Worm (Caenorhabditis elegans) whole organism, early embryonic: ENCODE data around the gene F22H10.2.

Experiments used
- B0310.2 ChIP-seq: sonication (generic microtip); optimal IDR thresholded peaks from 2 replicates; lab custom pipeline; 2016; ENCODE audit warnings: mild to moderate bottlenecking, missing genetic modification characterization, missing compliant biosample characterization
- aly-1 ChIP-seq: sonication (generic microtip); optimal IDR thresholded peaks from 2 replicates; lab custom pipeline; 2016; ENCODE audit warnings: missing genetic modification characterization, missing compliant biosample characterization
- ama-1 ChIP-seq: fragments of 150-350 bp; optimal IDR thresholded peaks from 2 replicates; lab custom pipeline; 2014
- ceh-36 ChIP-seq: sonication (generic microtip); optimal IDR thresholded peaks from 2 replicates; lab custom pipeline; 2016; ENCODE audit warnings: missing genetic modification characterization, inconsistent platforms, missing compliant biosample characterization
- ets-7 ChIP-seq: sonication (generic microtip); optimal IDR thresholded peaks from 2 replicates; lab custom pipeline; 2016; ENCODE audit warnings: missing genotype, missing genetic modification characterization, missing compliant biosample characterization
- flt-1 ChIP-seq: fragments of 200-800 bp; sonication (Bioruptor generic); IDR thresholded peaks from 2 replicates; pipeline ENCODE4 v1.3.6; 2022; ENCODE audit warnings: missing genetic modification characterization, missing compliant biosample characterization
- hmbx-1 ChIP-seq: sonication (generic microtip); optimal IDR thresholded peaks from 2 replicates; lab custom pipeline; 2016; ENCODE audit warnings: mild to moderate bottlenecking, missing genetic modification characterization, missing compliant biosample characterization
- scrt-1 ChIP-seq: fragments of 200-800 bp; sonication (Bioruptor generic); IDR thresholded peaks from 2 replicates; pipeline ENCODE4 v1.3.6; 2022; ENCODE audit warnings: missing genetic modification characterization, missing compliant biosample characterization
- sea-1 ChIP-seq: fragments of 200-800 bp; sonication (Bioruptor generic); conservative IDR thresholded peaks from 2 replicates; pipeline ENCODE4 v1.3.6; 2022; ENCODE audit warnings: missing genetic modification characterization, missing compliant biosample characterization
- tbx-11 ChIP-seq: fragments of 200-800 bp; sonication (Bioruptor generic); IDR thresholded peaks from 2 replicates; pipeline ENCODE4 v1.3.6; 2022; ENCODE audit warnings: missing genetic modification characterization, missing compliant biosample characterization
- tbx-37 ChIP-seq: fragments of 200-800 bp; sonication (Bioruptor generic); conservative IDR thresholded peaks from 2 replicates; pipeline ENCODE4 v1.3.6; 2022; ENCODE audit warnings: missing genetic modification reagents, missing genetic modification characterization, missing compliant biosample characterization
- tra-4 ChIP-seq: sonication (generic microtip); optimal IDR thresholded peaks from 2 replicates; lab custom pipeline; 2017; ENCODE audit warnings: missing genetic modification characterization, missing compliant biosample characterization

DNA sequence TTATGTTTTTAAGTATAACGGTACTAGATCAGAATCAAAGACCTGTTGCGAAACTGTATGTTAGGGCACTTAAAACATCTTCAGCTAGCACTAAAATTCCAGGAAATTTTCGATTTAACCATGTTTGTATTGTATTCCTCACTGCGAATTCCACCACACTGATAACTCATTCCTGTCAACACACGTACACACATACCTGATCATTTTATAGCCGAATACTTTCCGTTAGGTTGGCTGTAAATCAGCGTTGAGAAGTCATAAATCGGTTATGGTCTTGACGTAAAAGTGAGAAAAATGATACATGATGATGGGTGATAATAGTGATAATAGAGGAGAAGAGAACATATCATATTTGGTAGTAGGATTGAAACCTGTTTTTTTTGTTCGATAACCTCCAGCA is 3.6 kb upstream of the F22H10.2 start:
- no peak for TF ChIP-seq tbx-37
- TF ChIP-seq scrt-1 (GFP tag; lab: Robert Waterston, UW), result no peak
- no peak for TF ChIP-seq ama-1 (lab: Kevin White, UChicago)
- no peak for TF ChIP-seq ceh-36 (tag; lab: Kevin White, UChicago)
- no peak for TF ChIP-seq hmbx-1
- TF ChIP-seq sea-1 (GFP tag; lab: Robert Waterston, UW), result no peak
- no peak for TF ChIP-seq flt-1 (GFP tag; lab: Robert Waterston, UW)
- no peak for TF ChIP-seq aly-1 (tag; lab: Kevin White, UChicago)
- no peak for TF ChIP-seq ets-7 (tag; lab: Kevin White, UChicago)
- TF ChIP-seq tra-4 (tag; lab: Kevin White, UChicago), result no peak
- TF ChIP-seq tbx-11 (GFP tag; lab: Robert Waterston, UW), result no peak
- no peak for TF ChIP-seq B0310.2
